Worm (Caenorhabditis elegans) whole organism, L1 larva: ENCODE data around the gene sbsp-1.

Source experiments
- ces-1 ChIP-seq: fragments of 150-350 bp; optimal IDR thresholded peaks from 2 replicates; lab custom pipeline; 2014; ENCODE audit warnings: missing biosample characterization, missing genetic modification reagents, missing genetic modification characterization
- egl-27 ChIP-seq, 2 experiments: fragments of 150-350 bp in 1 of 2; sonication (generic microtip); optimal IDR thresholded peaks; 3 replicates each; lab custom pipeline; 2017 to 2018; ENCODE audit warnings: missing biosample characterization in 2 of 2, missing genetic modification characterization in 2 of 2, missing genetic modification reagents in 2 of 2
- elt-3 ChIP-seq, 6 experiments: fragments of 150-350 bp in 1 of 6; sonication (generic microtip); optimal IDR thresholded peaks; 2 replicates each; lab custom pipeline; 2017 to 2018; ENCODE audit warnings: missing biosample characterization in 6 of 6, missing genetic modification characterization in 6 of 6, inconsistent platforms in 1 of 6
- jun-1 ChIP-seq: fragments of 150-350 bp; optimal IDR thresholded peaks from 2 replicates; lab custom pipeline; 2014; ENCODE audit warnings: missing biosample characterization, missing genetic modification reagents, missing genetic modification characterization
- lin-39 ChIP-seq: fragments of 150-350 bp; optimal IDR thresholded peaks from 2 replicates; lab custom pipeline; 2014; ENCODE audit warnings: missing biosample characterization, missing genetic modification reagents, missing genetic modification characterization
- lir-3 ChIP-seq: sonication (generic microtip); optimal IDR thresholded peaks from 2 replicates; lab custom pipeline; 2016; ENCODE audit warnings: mild to moderate bottlenecking, missing genetic modification characterization, moderate library complexity, missing compliant biosample characterization; ENCODE audit not compliant: poor library complexity
- mab-9 ChIP-seq: fragments of 200-800 bp; sonication (Bioruptor generic); IDR thresholded peaks from 2 replicates; pipeline ENCODE4 v1.3.6; 2022; ENCODE audit warnings: missing genetic modification reagents, missing genetic modification characterization, missing compliant biosample characterization
- nhr-12 ChIP-seq: sonication (generic microtip); optimal IDR thresholded peaks from 2 replicates; lab custom pipeline; 2017; ENCODE audit warnings: missing biosample characterization, missing genetic modification characterization
- pax-3 ChIP-seq: fragments of 200-800 bp; sonication (Bioruptor generic); optimal IDR thresholded peaks from 2 replicates; lab custom pipeline; 2018; ENCODE audit warnings: mild to moderate bottlenecking, missing genetic modification characterization, moderate library complexity, missing compliant biosample characterization
- sptf-1 ChIP-seq: fragments of 150-350 bp; optimal IDR thresholded peaks from 2 replicates; lab custom pipeline; 2014; ENCODE audit warnings: missing biosample characterization, missing genetic modification characterization
- tlp-1 ChIP-seq: fragments of 150-350 bp; optimal IDR thresholded peaks from 2 replicates; lab custom pipeline; 2014; ENCODE audit warnings: missing biosample characterization, missing genetic modification characterization
- unc-130 ChIP-seq: fragments of 150-350 bp; optimal IDR thresholded peaks from 2 replicates; lab custom pipeline; 2017; ENCODE audit warnings: missing biosample characterization, missing genetic modification characterization, inconsistent platforms
- unc-62 ChIP-seq: fragments of 150-350 bp; optimal IDR thresholded peaks from 2 replicates; lab custom pipeline; 2014; ENCODE audit warnings: missing biosample characterization, missing genetic modification reagents, missing genetic modification characterization
- vab-15 ChIP-seq: sonication (generic microtip); optimal IDR thresholded peaks from 2 replicates; lab custom pipeline; 2017; ENCODE audit warnings: missing genotype, mild to moderate bottlenecking, missing genetic modification characterization, missing compliant biosample characterization

ce11 chrIII:10875132-10875531 is 42.4 kb downstream of the sbsp-1 start, which contains the start of gene C44B9.2:
- TF ChIP-seq lin-39 (no peak), tlp-1 (tag; lab: Kevin White, UChicago) (no peak), mab-9 (GFP tag; lab: Robert Waterston, UW) (no peak), elt-3 (tag; optimal IDR thresholded peaks at IDR 0.05; lab: Kevin White, UChicago) (no peak), pax-3 (tag; lab: Kevin White, UChicago) (no peak), jun-1 (no peak), unc-130 (tag; lab: Kevin White, UChicago) (no peak), vab-15 (no peak), nhr-12 (no peak), ces-1 (GFP tag; lab: Kevin White, UChicago) (no peak), egl-27 (tag; optimal IDR thresholded peaks at IDR 0.05; lab: Kevin White, UChicago) (no peak), lir-3 (tag; lab: Kevin White, UChicago) (no peak), unc-62 (GFP tag; lab: Kevin White, UChicago) (no peak), sptf-1 (no peak)
